Worm (Caenorhabditis elegans): ENCODE data around the gene mxl-3.

mxl-3 gene

ce11 chrX:13360632-13361031, 10.0 kb upstream of the mxl-3 start:
- no peak for TF ChIP-seq drap-1 (GFP tag; optimal IDR thresholded peaks at IDR 0.05)
- TF ChIP-seq nhr-76 (tag; optimal IDR thresholded peaks at IDR 0.05) = no peak
- TF ChIP-seq hlh-1 (tag; optimal IDR thresholded peaks at IDR 0.05) = no peak
- TF ChIP-seq cnd-1 (tag; optimal IDR thresholded peaks at IDR 0.05) = no peak
- TF ChIP-seq ham-2 (GFP tag; optimal IDR thresholded peaks at IDR 0.05) = no peak
- no peak for TF ChIP-seq nhr-2 (tag; optimal IDR thresholded peaks at IDR 0.05)
- no peak for TF ChIP-seq tbx-8 (GFP tag; optimal IDR thresholded peaks at IDR 0.05)
- TF ChIP-seq unc-39 (tag; optimal IDR thresholded peaks at IDR 0.05) = no peak
- no peak for TF ChIP-seq sptf-1 (tag; optimal IDR thresholded peaks at IDR 0.05)
- TF ChIP-seq sem-2 (GFP tag; optimal IDR thresholded peaks at IDR 0.05) = no peak
- no peak for TF ChIP-seq blmp-1 (tag; optimal IDR thresholded peaks at IDR 0.05)
- TF ChIP-seq ces-1 (GFP tag; optimal IDR thresholded peaks at IDR 0.05) = no peak
- no peak for TF ChIP-seq lin-13 (tag; optimal IDR thresholded peaks at IDR 0.05)
- TF ChIP-seq ceh-43 (GFP tag; optimal IDR thresholded peaks at IDR 0.05) = no peak
- no peak for TF ChIP-seq unc-120 (tag; optimal IDR thresholded peaks at IDR 0.05; ENCODE audit: poor library complexity, severe bottlenecking)

ce11 chrX:13359800-13360199, 9.2 kb upstream of the mxl-3 start:
- TF ChIP-seq pha-4 (tag; optimal IDR thresholded peaks at IDR 0.05) = no peak
- TF ChIP-seq nhr-2 (tag; optimal IDR thresholded peaks at IDR 0.05) = peak; percentile 17

ce11 chrX:13358573-13358972, 8.0 kb upstream of the mxl-3 start:
- TF ChIP-seq ham-2 (GFP tag; optimal IDR thresholded peaks at IDR 0.05) (peak; percentile 14), ceh-83 (GFP tag; optimal IDR thresholded peaks at IDR 0.05) (no peak), nhr-237 (tag; optimal IDR thresholded peaks at IDR 0.05) (no peak), blmp-1 (tag; optimal IDR thresholded peaks at IDR 0.05) (peak; percentile 3), unc-62 (GFP tag; optimal IDR thresholded peaks at IDR 0.05) (no peak)

ce11 chrX:13357673-13358072, 7.1 kb upstream of the mxl-3 start:
- no peak for TF ChIP-seq ceh-43 (GFP tag; optimal IDR thresholded peaks at IDR 0.05)
- TF ChIP-seq unc-62 (GFP tag; optimal IDR thresholded peaks at IDR 0.05) = no peak
- no peak for TF ChIP-seq mep-1 (tag; optimal IDR thresholded peaks at IDR 0.05)
- no peak for TF ChIP-seq elt-3 (tag; optimal IDR thresholded peaks at IDR 0.05)
- TF ChIP-seq elt-1 (tag; optimal IDR thresholded peaks at IDR 0.05; ENCODE audit: borderline replicate concordance, insufficient read depth) = no peak
- no peak for TF ChIP-seq mab-5 (tag; optimal IDR thresholded peaks at IDR 0.05)
- TF ChIP-seq tbx-8 (GFP tag; optimal IDR thresholded peaks at IDR 0.05) = no peak

ce11 chrX:13356469-13356868, 5.9 kb upstream of the mxl-3 start:
- TF ChIP-seq ztf-11 (tag; optimal IDR thresholded peaks at IDR 0.05) (no peak), mls-2 (tag; optimal IDR thresholded peaks at IDR 0.05) (no peak), mab-5 (tag; optimal IDR thresholded peaks at IDR 0.05) (no peak), M03D4.4 (tag; optimal IDR thresholded peaks at IDR 0.05) (no peak), mep-1 (tag; optimal IDR thresholded peaks at IDR 0.05) (no peak), lsy-2 (tag; optimal IDR thresholded peaks at IDR 0.05) (no peak), ham-2 (GFP tag; optimal IDR thresholded peaks at IDR 0.05) (no peak), snpc-4 (tag; optimal IDR thresholded peaks at IDR 0.05) (no peak)

ce11 chrX:13354672-13355407, 4.2 kb upstream of the mxl-3 start:
- TF ChIP-seq nhr-12 (tag; optimal IDR thresholded peaks at IDR 0.05) = no peak
- no peak for TF ChIP-seq mls-2 (tag; optimal IDR thresholded peaks at IDR 0.05)
- no peak for TF ChIP-seq ztf-11 (tag; optimal IDR thresholded peaks at IDR 0.05)
- no peak for TF ChIP-seq ceh-43 (GFP tag; optimal IDR thresholded peaks at IDR 0.05)
- TF ChIP-seq zip-8 (tag; optimal IDR thresholded peaks at IDR 0.05) = no peak
- no peak for TF ChIP-seq hlh-1 (tag; optimal IDR thresholded peaks at IDR 0.05)
- no peak for TF ChIP-seq ces-1 (GFP tag; optimal IDR thresholded peaks at IDR 0.05)
- TF ChIP-seq snpc-4 (tag; optimal IDR thresholded peaks at IDR 0.05) = no peak
- TF ChIP-seq unc-62 (GFP tag; optimal IDR thresholded peaks at IDR 0.05) = no peak
- TF ChIP-seq drap-1 (GFP tag; optimal IDR thresholded peaks at IDR 0.05) = no peak
- no peak for TF ChIP-seq nhr-237 (tag; optimal IDR thresholded peaks at IDR 0.05)
- no peak for TF ChIP-seq nhr-2 (tag; optimal IDR thresholded peaks at IDR 0.05)
